Worm (Caenorhabditis elegans) whole organism, L3 larva: ENCODE data around the gene srh-251.

Experiments
- ceh-16 ChIP-seq: sonication (generic microtip); optimal IDR thresholded peaks from 2 replicates; lab custom pipeline; 2017; ENCODE audit warnings: missing biosample characterization, missing genetic modification characterization
- eor-1 ChIP-seq, 2 experiments: fragments of 150-350 bp; optimal IDR thresholded peaks; 2 replicates each; lab custom pipeline; 2014 to 2018; ENCODE audit warnings: missing biosample characterization in 2 of 2, missing genetic modification characterization in 2 of 2
- nhr-28 ChIP-seq: fragments of 150-350 bp; optimal IDR thresholded peaks from 2 replicates; lab custom pipeline; 2014; ENCODE audit warnings: missing biosample characterization, missing genetic modification characterization
- pha-4 ChIP-seq: fragments of 150-350 bp; optimal IDR thresholded peaks from 2 replicates; lab custom pipeline; 2014; ENCODE audit warnings: missing biosample characterization, missing genetic modification reagents, missing genetic modification characterization

DNA sequence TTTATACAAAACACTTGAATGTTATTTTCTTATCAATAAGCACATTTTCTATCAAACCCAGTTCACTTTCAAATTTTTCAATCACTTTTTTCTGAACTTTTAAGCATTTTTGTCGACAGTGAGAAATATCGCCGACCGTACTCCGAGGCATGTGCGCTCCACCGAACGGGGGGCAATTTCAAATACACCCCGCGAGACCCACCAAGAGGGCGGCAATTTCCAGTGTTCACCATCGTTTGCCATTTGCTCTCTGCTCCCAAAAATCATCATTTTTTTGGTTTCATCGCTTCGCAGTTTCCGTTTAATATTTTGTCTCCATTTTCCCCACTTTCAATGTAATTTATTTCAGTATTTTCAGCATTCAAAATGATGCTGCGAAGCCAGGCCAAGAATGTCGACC is 15.6 kb upstream of the srh-251 start, which contains the start of gene cyb-3:
- TF ChIP-seq nhr-28 (tag; lab: Kevin White, UChicago) (no peak), ceh-16 (no peak), pha-4 (tag; lab: Kevin White, UChicago) (no peak), eor-1 (tag; optimal IDR thresholded peaks at IDR 0.05; lab: Kevin White, UChicago) (no peak)
